Fruit fly (Drosophila melanogaster): Measurements from ENCODE around the gene prd.
A peak's percentile ranks its signal among the peaks of the same experiment; 100 is the strongest.

DNA sequence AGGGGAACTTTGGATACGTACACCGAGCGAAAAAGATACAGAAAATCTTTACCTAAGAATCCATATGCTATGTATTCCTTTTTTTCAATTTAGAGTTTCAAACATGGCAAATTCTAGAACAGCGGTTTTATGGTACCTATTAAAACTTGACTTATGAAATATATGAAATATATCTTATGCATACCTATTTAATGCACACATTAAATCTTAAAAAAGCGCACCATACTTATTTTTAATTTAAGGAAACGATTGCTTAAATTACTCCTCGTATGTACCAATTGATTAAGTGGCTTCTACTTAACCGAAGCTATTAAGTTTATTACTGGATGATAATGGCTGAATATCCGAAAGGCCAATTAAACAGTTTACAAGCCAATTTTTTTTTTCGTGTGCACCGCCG, 34.4 kb upstream of the prd start:
- TF ChIP-seq Hr38 (GFP tag; optimal IDR thresholded peaks at IDR 0.05) (no peak), CG11294 (GFP tag; IDR thresholded peaks at IDR 0.05) (no peak), CG3032 (tag; optimal IDR thresholded peaks at IDR 0.05) (no peak), Blimp-1 (GFP tag; optimal IDR thresholded peaks at IDR 0.05) (no peak), CG9139 (GFP tag; optimal IDR thresholded peaks at IDR 0.05) (no peak), CG8632 (GFP tag; optimal IDR thresholded peaks at IDR 0.05) (no peak), spab (GFP tag; optimal IDR thresholded peaks at IDR 0.05) (peak; percentile 16), fd85E (GFP tag; optimal IDR thresholded peaks at IDR 0.05) (no peak)
